Fruit fly (Drosophila melanogaster): ENCODE measurements around the gene toe.

Gene toe

DNA sequence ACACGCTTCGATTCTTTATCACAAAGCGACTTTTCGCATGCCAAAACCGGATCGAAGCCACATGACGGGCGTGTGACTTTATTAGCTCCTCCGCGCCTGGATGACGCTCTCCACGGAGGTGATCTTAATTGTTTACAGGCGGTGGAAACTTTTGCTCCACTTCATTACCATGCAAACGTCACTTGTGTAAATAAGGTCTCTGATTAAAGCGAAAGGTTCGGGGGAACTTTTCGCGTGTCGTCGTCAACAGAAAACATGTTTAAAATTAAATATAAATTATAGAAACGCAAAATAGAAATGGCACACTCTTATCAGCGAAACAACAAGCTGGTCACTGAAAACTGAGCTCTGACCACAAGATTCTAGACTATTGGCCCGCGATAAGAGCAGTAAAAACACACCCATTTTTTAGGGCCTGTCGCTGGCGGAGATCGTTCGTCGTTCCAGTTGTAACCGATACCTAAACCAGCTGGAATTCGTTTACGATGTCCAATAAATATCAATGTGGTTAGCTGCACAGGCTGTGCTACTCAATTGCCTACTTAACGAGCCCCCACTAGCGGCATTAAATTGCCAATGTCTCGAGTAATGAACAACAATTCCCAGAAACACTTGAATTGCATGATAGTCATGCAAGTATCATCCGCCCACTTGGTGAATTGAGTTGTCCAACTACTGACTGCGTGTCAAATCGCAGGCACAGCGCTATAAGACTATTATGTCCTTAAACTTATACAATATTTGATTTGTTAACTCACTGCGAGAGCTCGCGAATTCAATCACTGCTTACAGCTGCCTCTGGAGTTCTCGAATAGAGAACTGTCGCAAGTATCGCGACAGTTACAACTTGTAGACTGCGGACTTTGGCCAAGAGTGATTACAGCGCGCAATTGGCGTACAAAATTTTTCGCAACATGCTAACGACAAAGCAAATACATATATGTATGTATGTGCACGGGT lies 22.8 kb downstream of the toe start:
- TF ChIP-seq insv (optimal IDR thresholded peaks at IDR 0.05): no peak
- no peak for TF ChIP-seq Myc (optimal IDR thresholded peaks at IDR 0.05)
- no peak for TF ChIP-seq Sin3A (optimal IDR thresholded peaks at IDR 0.05)

DNA sequence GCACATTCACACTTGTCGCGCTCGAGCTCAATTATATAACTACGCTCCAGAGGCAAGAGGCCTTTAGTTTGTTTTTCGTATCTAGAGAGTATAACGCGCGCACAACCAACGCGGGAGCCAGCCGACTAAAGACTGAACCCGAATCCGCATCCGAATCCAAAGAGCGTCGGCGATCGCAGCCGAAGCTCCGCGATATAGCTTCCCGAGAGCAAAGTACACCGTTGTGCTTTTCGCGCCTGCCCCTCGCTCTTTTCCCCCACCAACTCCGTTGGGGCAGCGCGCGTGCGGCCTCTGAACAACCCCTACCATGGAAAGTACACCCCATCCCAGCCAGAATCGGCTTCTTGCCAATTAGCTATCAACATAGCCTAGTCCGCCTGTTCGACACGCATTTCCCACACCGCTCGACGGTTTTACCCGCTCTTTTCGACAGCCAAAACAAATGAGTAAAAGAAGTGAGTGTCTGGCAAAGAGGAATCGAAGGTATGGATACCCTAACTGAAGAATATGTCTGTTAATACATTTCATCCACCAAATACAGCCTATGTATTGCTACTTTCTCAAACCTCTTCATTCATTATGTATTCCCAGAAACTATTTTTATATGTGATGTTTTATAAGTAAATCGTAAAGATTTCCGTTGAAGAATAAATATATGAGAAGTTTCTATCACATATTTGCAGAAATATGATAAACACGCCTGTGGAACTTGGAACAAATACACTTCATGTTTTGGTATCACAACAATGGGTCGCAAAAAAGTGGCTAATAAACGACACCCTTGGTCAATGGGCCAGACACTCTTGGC lies 23.8 kb downstream of the toe start:
- TF ChIP-seq Sin3A (optimal IDR thresholded peaks at IDR 0.05): no peak
- TF ChIP-seq psq (optimal IDR thresholded peaks at IDR 0.05): no peak
- TF ChIP-seq h (optimal IDR thresholded peaks at IDR 0.05): no peak
- no peak for TF ChIP-seq Myc (optimal IDR thresholded peaks at IDR 0.05)
- TF ChIP-seq insv (optimal IDR thresholded peaks at IDR 0.05): no peak
- no peak for TF ChIP-seq ttk (optimal IDR thresholded peaks at IDR 0.05)

DNA sequence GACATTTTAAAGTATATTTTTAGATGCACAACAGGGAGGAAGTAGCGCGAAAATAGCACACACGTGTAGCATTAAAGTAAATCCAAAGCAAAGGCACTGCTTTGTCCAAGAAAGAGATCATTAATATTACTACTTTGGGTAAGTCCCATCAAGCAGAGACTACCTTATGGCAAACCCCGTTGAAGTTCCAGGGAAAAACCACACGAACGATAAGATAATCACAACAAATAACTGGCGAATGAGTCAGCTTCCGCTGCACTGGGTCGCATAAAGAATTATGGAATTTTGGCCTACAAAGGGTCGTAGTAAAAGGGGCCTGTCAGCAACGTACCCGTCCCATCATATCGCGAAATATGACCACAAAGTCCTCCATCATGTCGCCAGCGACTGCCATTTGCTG lies 24.7 kb downstream of the toe start:
- TF ChIP-seq psq (optimal IDR thresholded peaks at IDR 0.05) (no peak), insv (optimal IDR thresholded peaks at IDR 0.05) (no peak)

- no peak for TF ChIP-seq psq (optimal IDR thresholded peaks at IDR 0.05)
- TF ChIP-seq Sin3A (optimal IDR thresholded peaks at IDR 0.05): no peak
- no peak for TF ChIP-seq h (optimal IDR thresholded peaks at IDR 0.05)
- no peak for TF ChIP-seq Myc (optimal IDR thresholded peaks at IDR 0.05)
- no peak for TF ChIP-seq insv (optimal IDR thresholded peaks at IDR 0.05)
- no peak for TF ChIP-seq ttk (optimal IDR thresholded peaks at IDR 0.05)
These were observed 25.4 kb downstream of the toe start for dm6 chr3L:12406999-12407632.

dm6 chr3L:12405889-12406500 lies 26.5 kb downstream of the toe start:
- no peak for TF ChIP-seq Sin3A (optimal IDR thresholded peaks at IDR 0.05)
- no peak for TF ChIP-seq Myc (optimal IDR thresholded peaks at IDR 0.05)
- no peak for TF ChIP-seq ttk (optimal IDR thresholded peaks at IDR 0.05)
- no peak for TF ChIP-seq h (optimal IDR thresholded peaks at IDR 0.05)
- TF ChIP-seq insv (optimal IDR thresholded peaks at IDR 0.05): no peak
- TF ChIP-seq psq (optimal IDR thresholded peaks at IDR 0.05): no peak

DNA sequence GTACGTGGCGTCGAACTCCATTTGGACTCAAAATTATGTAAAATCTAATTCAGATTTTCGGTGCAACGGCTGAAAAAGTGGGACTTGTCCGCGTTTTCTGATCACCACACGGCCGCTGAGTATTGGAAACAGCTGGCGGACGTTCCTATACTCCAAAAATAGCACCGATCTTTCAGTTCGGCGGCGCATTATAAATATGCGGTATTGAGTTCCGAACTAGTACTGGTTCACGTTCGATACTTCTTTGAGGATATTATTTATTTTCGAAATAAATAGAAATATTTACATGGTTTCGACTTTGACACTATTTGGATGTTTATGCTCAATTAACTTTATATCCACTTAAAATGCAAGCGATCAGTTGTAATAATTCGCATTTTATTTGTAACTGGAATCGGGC lies 30.7 kb downstream of the toe start, which contains the start of gene Smyd4-2:
Smyd4-2 (minus strand) TSS at position 136 of the 400 bp plus-strand sequence.
- no peak for TF ChIP-seq psq (optimal IDR thresholded peaks at IDR 0.05)
- TF ChIP-seq insv (optimal IDR thresholded peaks at IDR 0.05): no peak
- no peak for TF ChIP-seq ttk (optimal IDR thresholded peaks at IDR 0.05)
- TF ChIP-seq Sin3A (optimal IDR thresholded peaks at IDR 0.05): no peak
- TF ChIP-seq h (optimal IDR thresholded peaks at IDR 0.05): no peak
- TF ChIP-seq Myc (optimal IDR thresholded peaks at IDR 0.05): no peak

dm6 chr3L:12399171-12399570 lies 33.3 kb downstream of the toe start, which contains the start of gene CG32104:
CG32104 (minus strand) TSS chr3L:12399322.
- no peak for TF ChIP-seq Myc (optimal IDR thresholded peaks at IDR 0.05)
- no peak for TF ChIP-seq Sin3A (optimal IDR thresholded peaks at IDR 0.05)
- no peak for TF ChIP-seq psq (optimal IDR thresholded peaks at IDR 0.05)
- TF ChIP-seq insv (optimal IDR thresholded peaks at IDR 0.05): no peak
- TF ChIP-seq h (optimal IDR thresholded peaks at IDR 0.05): no peak
- no peak for TF ChIP-seq ttk (optimal IDR thresholded peaks at IDR 0.05)

DNA sequence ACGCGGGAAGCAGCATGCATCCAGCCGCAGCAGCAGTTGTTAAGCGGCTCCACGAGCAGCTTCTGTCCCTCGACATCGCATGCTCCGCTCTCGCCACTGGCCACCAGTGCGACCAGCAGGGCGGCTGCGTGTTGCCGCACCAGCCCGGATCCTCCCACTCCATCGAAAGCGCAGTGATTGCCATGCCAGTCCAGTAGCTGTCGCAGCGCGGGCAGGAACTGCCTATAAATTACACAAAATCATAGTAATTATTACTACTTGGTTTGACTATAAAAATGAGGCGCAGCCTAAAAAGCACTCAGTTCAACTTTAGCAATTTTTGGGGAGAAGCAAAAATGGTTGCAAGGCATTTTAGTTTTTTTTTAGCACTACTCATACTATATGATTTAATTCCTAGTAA lies 36.6 kb downstream of the toe start, which contains the start of gene Obp69a:
Obp69a (plus strand) TSS at position 301 of the 400 bp plus-strand sequence.
- TF ChIP-seq insv (optimal IDR thresholded peaks at IDR 0.05): no peak
- no peak for TF ChIP-seq Myc (optimal IDR thresholded peaks at IDR 0.05)
- TF ChIP-seq Sin3A (optimal IDR thresholded peaks at IDR 0.05): no peak
- TF ChIP-seq h (optimal IDR thresholded peaks at IDR 0.05): no peak

dm6 chr3L:12392758-12393157 lies 39.7 kb downstream of the toe start:
- TF ChIP-seq h (optimal IDR thresholded peaks at IDR 0.05): no peak
- TF ChIP-seq ttk (optimal IDR thresholded peaks at IDR 0.05): no peak
- no peak for TF ChIP-seq psq (optimal IDR thresholded peaks at IDR 0.05)
- no peak for TF ChIP-seq insv (optimal IDR thresholded peaks at IDR 0.05)
- TF ChIP-seq Myc (optimal IDR thresholded peaks at IDR 0.05): no peak
- no peak for TF ChIP-seq Sin3A (optimal IDR thresholded peaks at IDR 0.05)

dm6 chr3L:12392068-12392467 lies 40.4 kb downstream of the toe start:
- no peak for TF ChIP-seq ttk (optimal IDR thresholded peaks at IDR 0.05)

DNA sequence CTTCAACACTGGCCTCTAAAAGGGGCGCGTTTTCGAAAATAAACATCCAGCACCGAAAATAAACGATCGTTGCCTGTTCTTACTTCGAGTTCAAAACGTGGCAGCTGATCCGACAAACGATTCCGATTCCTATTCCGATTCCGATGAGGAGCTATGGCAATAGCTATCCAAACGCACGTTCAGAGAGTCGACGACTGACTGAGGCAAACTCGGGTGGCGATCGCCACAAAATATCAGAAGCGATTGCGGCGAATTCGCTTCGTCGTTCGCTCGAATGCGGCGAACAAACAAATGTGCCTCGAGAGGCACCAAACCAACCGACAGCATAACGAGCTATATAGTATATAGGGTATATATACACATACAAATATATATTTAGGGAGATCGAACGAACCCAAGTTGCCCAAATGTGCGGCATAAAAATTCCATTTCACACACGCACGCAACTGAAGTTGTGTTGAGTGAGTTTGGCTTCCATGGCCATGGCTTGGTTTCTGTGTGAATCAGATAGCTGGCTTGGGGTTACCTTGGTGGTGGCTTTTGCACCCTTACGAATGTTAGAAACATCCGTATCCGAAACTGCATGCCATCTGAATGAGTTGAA lies 41.1 kb downstream of the toe start, which contains the start of gene Ncc69:
Ncc69 (minus strand) TSS at position 205 of the 604 bp plus-strand sequence.
- no peak for TF ChIP-seq h (optimal IDR thresholded peaks at IDR 0.05)
- no peak for TF ChIP-seq psq (optimal IDR thresholded peaks at IDR 0.05)
- TF ChIP-seq Sin3A (optimal IDR thresholded peaks at IDR 0.05): no peak
- TF ChIP-seq insv (optimal IDR thresholded peaks at IDR 0.05): no peak
- TF ChIP-seq ttk (optimal IDR thresholded peaks at IDR 0.05): no peak
- TF ChIP-seq Myc (optimal IDR thresholded peaks at IDR 0.05): no peak
